Worm (Caenorhabditis elegans) whole organism, L4 larva: ENCODE results near the gene K08H2.7.

Experiments
- F10B5.3 ChIP-seq: sonication (generic microtip); optimal IDR thresholded peaks from 2 replicates; lab custom pipeline; 2016; ENCODE audit warnings: mild to moderate bottlenecking, missing genetic modification characterization, missing compliant biosample characterization
- F26F4.8 ChIP-seq: fragments of 200-800 bp; sonication (Bioruptor generic); conservative IDR thresholded peaks from 2 replicates; pipeline ENCODE4 v1.3.6; 2022; ENCODE audit warnings: missing genetic modification characterization, missing compliant biosample characterization
- F37D6.2 ChIP-seq: sonication (generic microtip); optimal IDR thresholded peaks from 2 replicates; lab custom pipeline; 2016; ENCODE audit warnings: mild to moderate bottlenecking, missing genetic modification characterization, missing compliant biosample characterization
- R02D3.7 ChIP-seq: fragments of 150-350 bp; sonication (generic microtip); optimal IDR thresholded peaks from 3 replicates; lab custom pipeline; 2014; ENCODE audit warnings: missing biosample characterization, missing genetic modification characterization
- T26A8.4 ChIP-seq: fragments of 200-800 bp; sonication (Bioruptor generic); IDR thresholded peaks from 2 replicates; pipeline ENCODE4 v1.3.6; 2022; ENCODE audit warnings: missing genetic modification characterization, missing compliant biosample characterization
- Y48G9A.11 ChIP-seq: fragments of 200-800 bp; sonication (Bioruptor generic); IDR thresholded peaks from 2 replicates; pipeline ENCODE4 v1.3.6; 2022; ENCODE audit warnings: missing genetic modification reagents, missing genetic modification characterization, missing compliant biosample characterization
- aha-1 ChIP-seq: fragments of 150-350 bp; peaks from one replicate; lab custom pipeline; 2014; ENCODE audit warnings: missing biosample characterization, missing genetic modification characterization
- ama-1 ChIP-seq: fragments of 150-350 bp; optimal IDR thresholded peaks from 2 replicates; lab custom pipeline; 2014; ENCODE audit warnings: inconsistent platforms, mixed read lengths
- attf-4 ChIP-seq: sonication (generic microtip); optimal IDR thresholded peaks from 3 replicates; lab custom pipeline; 2017; ENCODE audit warnings: missing biosample characterization, missing genetic modification characterization
- ceh-20 ChIP-seq: fragments of 200-800 bp; sonication (Bioruptor generic); IDR thresholded peaks from 2 replicates; pipeline ENCODE4 v1.3.6; 2022; ENCODE audit warnings: missing genetic modification reagents, missing genetic modification characterization, missing compliant biosample characterization
- ceh-32 ChIP-seq: sonication (generic microtip); optimal IDR thresholded peaks from 2 replicates; lab custom pipeline; 2016; ENCODE audit warnings: mild to moderate bottlenecking, missing genetic modification characterization, missing compliant biosample characterization; ENCODE audit not compliant: poor library complexity
- ceh-82 ChIP-seq: sonication (generic microtip); optimal IDR thresholded peaks from 2 replicates; lab custom pipeline; 2017; ENCODE audit warnings: missing biosample characterization, missing genetic modification characterization
- ces-1 ChIP-seq: fragments of 150-350 bp; sonication (generic microtip); optimal IDR thresholded peaks from 4 replicates; lab custom pipeline; 2014; ENCODE audit warnings: missing biosample characterization, missing genetic modification reagents, missing genetic modification characterization
- daf-16 ChIP-seq, 3 experiments: sonication (generic microtip); optimal IDR thresholded peaks; 2 replicates each; lab custom pipeline; 2016 to 2017; ENCODE audit warnings: missing genetic modification characterization in 3 of 3, missing genetic modification reagents in 3 of 3, mild to moderate bottlenecking in 2 of 3, missing compliant biosample characterization in 2 of 3, missing biosample characterization in 1 of 3, moderate library complexity in 1 of 3
- daf-8 ChIP-seq: fragments of 200-800 bp; sonication (Bioruptor generic); IDR thresholded peaks from 2 replicates; pipeline ENCODE4 v1.3.6; 2022; ENCODE audit warnings: missing genetic modification characterization, missing compliant biosample characterization
- dmd-9 ChIP-seq: fragments of 200-800 bp; sonication (Bioruptor generic); IDR thresholded peaks from 2 replicates; pipeline ENCODE4 v1.3.6; 2022; ENCODE audit warnings: missing genetic modification reagents, missing genetic modification characterization, missing compliant biosample characterization
- dve-1 ChIP-seq: sonication (generic microtip); optimal IDR thresholded peaks from 2 replicates; lab custom pipeline; 2017; ENCODE audit warnings: antibody characterized with exemption, mild to moderate bottlenecking, missing genetic modification characterization, missing compliant biosample characterization; ENCODE audit not compliant: insufficient read depth
- egl-27 ChIP-seq: sonication (generic microtip); optimal IDR thresholded peaks from 3 replicates; lab custom pipeline; 2017; ENCODE audit warnings: missing biosample characterization, missing genetic modification reagents, missing genetic modification characterization
- hif-1 ChIP-seq, 2 experiments: sonication (generic microtip); optimal IDR thresholded peaks; 2 replicates each; lab custom pipeline; 2016 to 2017; ENCODE audit warnings: missing compliant biosample characterization in 2 of 2, missing genetic modification characterization in 2 of 2, missing genetic modification reagents in 2 of 2, missing genotype in 2 of 2, mild to moderate bottlenecking in 1 of 2
- lin-13 ChIP-seq: fragments of 150-350 bp; optimal IDR thresholded peaks from 2 replicates; lab custom pipeline; 2014; ENCODE audit warnings: missing biosample characterization, missing genetic modification reagents, missing genetic modification characterization
- lin-38 ChIP-seq: fragments of 200-800 bp; sonication (Bioruptor generic); IDR thresholded peaks from 2 replicates; pipeline ENCODE4 v1.3.6; 2022; ENCODE audit warnings: missing genetic modification reagents, missing genetic modification characterization, missing compliant biosample characterization
- lin-39 ChIP-seq: fragments of 150-350 bp; optimal IDR thresholded peaks from 2 replicates; lab custom pipeline; 2014; ENCODE audit warnings: missing biosample characterization, missing genetic modification reagents, missing genetic modification characterization
- lir-3 ChIP-seq: sonication (generic microtip); optimal IDR thresholded peaks from 2 replicates; lab custom pipeline; 2016; ENCODE audit warnings: mild to moderate bottlenecking, missing genetic modification characterization, missing compliant biosample characterization
- lsy-2 ChIP-seq, 2 experiments: fragments of 150-350 bp in 1 of 2; sonication (generic microtip) in 1 of 2; optimal IDR thresholded peaks; 2 replicates each; lab custom pipeline; 2014 to 2017; ENCODE audit warnings: missing biosample characterization in 2 of 2, missing genetic modification characterization in 2 of 2
- madf-5 ChIP-seq, 2 experiments: fragments of 200-800 bp; sonication (Bioruptor generic); IDR thresholded peaks; 2 replicates each; pipeline ENCODE4 v1.3.6; 2022; ENCODE audit warnings: missing compliant biosample characterization in 2 of 2, missing genetic modification characterization in 2 of 2
- madf-9 ChIP-seq: fragments of 200-800 bp; sonication (Bioruptor generic); conservative IDR thresholded peaks from 2 replicates; pipeline ENCODE4 v1.3.6; 2022; ENCODE audit warnings: missing genetic modification reagents, missing genetic modification characterization, missing compliant biosample characterization
- mep-1 ChIP-seq: fragments of 150-350 bp; sonication (generic microtip); optimal IDR thresholded peaks from 3 replicates; lab custom pipeline; 2014; ENCODE audit warnings: missing biosample characterization, missing genetic modification characterization
- mes-2 ChIP-seq: sonication (generic microtip); optimal IDR thresholded peaks from 2 replicates; lab custom pipeline; 2016; ENCODE audit warnings: missing genotype, mild to moderate bottlenecking, missing genetic modification characterization, missing compliant biosample characterization; ENCODE audit not compliant: poor library complexity, severe bottlenecking
- mxl-2 ChIP-seq: fragments of 200-800 bp; sonication (Bioruptor generic); conservative IDR thresholded peaks from 2 replicates; pipeline ENCODE4 v1.3.6; 2022; ENCODE audit warnings: missing genetic modification reagents, missing genetic modification characterization, missing compliant biosample characterization
- mxl-3 ChIP-seq: fragments of 200-800 bp; sonication (Bioruptor generic); optimal IDR thresholded peaks from 2 replicates; lab custom pipeline; 2018; ENCODE audit warnings: mild to moderate bottlenecking, missing genetic modification characterization, missing compliant biosample characterization
- nhr-10 ChIP-seq: fragments of 150-350 bp; optimal IDR thresholded peaks from 2 replicates; lab custom pipeline; 2014; ENCODE audit warnings: missing biosample characterization, missing genetic modification characterization
- nhr-102 ChIP-seq: sonication (generic microtip); optimal IDR thresholded peaks from 2 replicates; lab custom pipeline; 2016; ENCODE audit warnings: mild to moderate bottlenecking, missing genetic modification characterization, moderate library complexity, missing compliant biosample characterization
- nhr-28 ChIP-seq: fragments of 150-350 bp; optimal IDR thresholded peaks from 2 replicates; lab custom pipeline; 2014; ENCODE audit warnings: missing biosample characterization, missing genetic modification characterization
- nhr-41 ChIP-seq: fragments of 200-800 bp; sonication (Bioruptor generic); IDR thresholded peaks from 2 replicates; pipeline ENCODE4 v1.3.6; 2022; ENCODE audit warnings: missing genetic modification reagents, missing genetic modification characterization, missing compliant biosample characterization
- nhr-48 ChIP-seq: sonication (generic microtip); optimal IDR thresholded peaks from 2 replicates; lab custom pipeline; 2016; ENCODE audit warnings: mild to moderate bottlenecking, missing genetic modification characterization, missing compliant biosample characterization
- pha-4 ChIP-seq, 2 experiments: fragments of 150-350 bp in 1 of 2; fragments of 200-800 bp in 1 of 2; sonication (Bioruptor generic) in 1 of 2; IDR thresholded peaks in 1 of 2; optimal IDR thresholded peaks in 1 of 2; 2 replicates each; pipeline versions ENCODE4 v1.3.6 to Lab custom; 2014 to 2022; ENCODE audit warnings: missing genetic modification characterization in 2 of 2, missing genetic modification reagents in 2 of 2, missing biosample characterization in 1 of 2, missing compliant biosample characterization in 1 of 2
- php-3 ChIP-seq: fragments of 200-800 bp; sonication (Bioruptor generic); IDR thresholded peaks from 2 replicates; pipeline ENCODE4 v1.3.6; 2022; ENCODE audit warnings: missing genetic modification reagents, missing genetic modification characterization, missing compliant biosample characterization
- rbr-2 ChIP-seq: sonication (generic microtip); optimal IDR thresholded peaks from 2 replicates; lab custom pipeline; 2016; ENCODE audit warnings: missing genotype, missing genetic modification characterization, missing compliant biosample characterization
- sdz-12 ChIP-seq: fragments of 200-800 bp; sonication (Bioruptor generic); optimal IDR thresholded peaks from 2 replicates; lab custom pipeline; 2018; ENCODE audit warnings: mild to moderate bottlenecking, missing genetic modification characterization, missing compliant biosample characterization
- skn-1 ChIP-seq: fragments of 150-350 bp; optimal IDR thresholded peaks from 2 replicates; lab custom pipeline; 2014; ENCODE audit warnings: missing biosample characterization, missing genetic modification characterization
- snpc-1.2 ChIP-seq: fragments of 200-800 bp; sonication (Bioruptor generic); IDR thresholded peaks from 2 replicates; pipeline ENCODE4 v1.3.6; 2022; ENCODE audit warnings: missing genetic modification reagents, missing genetic modification characterization, missing compliant biosample characterization
- spr-1 ChIP-seq: sonication (generic microtip); optimal IDR thresholded peaks from 2 replicates; lab custom pipeline; 2016; ENCODE audit warnings: mild to moderate bottlenecking, missing genetic modification characterization, missing compliant biosample characterization
- tra-1 ChIP-seq: fragments of 200-800 bp; sonication (Bioruptor generic); IDR thresholded peaks from 2 replicates; pipeline ENCODE4 v1.3.6; 2022; ENCODE audit warnings: missing genetic modification reagents, missing genetic modification characterization, missing compliant biosample characterization
- unc-39 ChIP-seq: sonication (generic microtip); optimal IDR thresholded peaks from 2 replicates; lab custom pipeline; 2017; ENCODE audit warnings: missing biosample characterization, missing genetic modification characterization
- unc-62 ChIP-seq, 3 experiments: fragments of 150-350 bp in 1 of 3; sonication (generic microtip); optimal IDR thresholded peaks in 2 of 3; peaks in 1 of 3; 1 replicate in 1 of 3; 2 replicates in 2 of 3; lab custom pipeline; 2014 to 2017; ENCODE audit warnings: missing biosample characterization in 3 of 3, missing genetic modification characterization in 3 of 3, missing genetic modification reagents in 3 of 3, missing genotype in 1 of 3
- vab-7 ChIP-seq: fragments of 200-800 bp; sonication (Bioruptor generic); IDR thresholded peaks from 2 replicates; pipeline ENCODE4 v1.3.6; 2022; ENCODE audit warnings: missing genetic modification reagents, missing genetic modification characterization, missing compliant biosample characterization
- zag-1 ChIP-seq: fragments of 150-350 bp; optimal IDR thresholded peaks from 2 replicates; lab custom pipeline; 2014; ENCODE audit warnings: missing biosample characterization, missing genetic modification characterization
- zfp-3 ChIP-seq: fragments of 200-800 bp; sonication (Bioruptor generic); conservative IDR thresholded peaks from 2 replicates; pipeline ENCODE4 v1.3.6; 2022; ENCODE audit warnings: missing genetic modification reagents, missing genetic modification characterization, missing compliant biosample characterization
- ztf-11 ChIP-seq: fragments of 150-350 bp; optimal IDR thresholded peaks from 2 replicates; lab custom pipeline; 2014; ENCODE audit warnings: missing biosample characterization, missing genetic modification characterization
- ztf-7 ChIP-seq: fragments of 150-350 bp; optimal IDR thresholded peaks from 2 replicates; lab custom pipeline; 2014; ENCODE audit warnings: missing biosample characterization, missing genetic modification characterization

K08H2.7 gene

ce11 chrX:13257577-13257976 lies 9.3 kb upstream of the K08H2.7 start, which contains the start of gene K08H2.10:
Gene K08H2.10 (plus strand): TSS chrX:13257806.
- TF ChIP-seq lin-38 (no peak), lsy-2 (tag; optimal IDR thresholded peaks at IDR 0.05; lab: Kevin White, UChicago) (no peak), ces-1 (GFP tag; lab: Kevin White, UChicago) (no peak), php-3 (GFP tag; lab: Robert Waterston, UW) (peak; percentile 100), R02D3.7 (no peak), attf-4 (no peak), dmd-9 (GFP tag; lab: Robert Waterston, UW) (no peak), nhr-102 (tag; lab: Kevin White, UChicago) (no peak), ceh-20 (peak; percentile 72; the same call in 1 of the 2 replicates), ztf-11 (tag; lab: Kevin White, UChicago) (no peak), hif-1 (tag; optimal IDR thresholded peaks at IDR 0.05; lab: Kevin White, UChicago) (no peak), ztf-7 (tag; lab: Kevin White, UChicago) (no peak), lin-39 (tag; lab: Kevin White, UChicago) (no peak), mxl-2 (GFP tag; lab: Robert Waterston, UW) (no peak), aha-1 (no peak), lin-13 (GFP tag; lab: Kevin White, UChicago) (no peak), zag-1 (no peak), nhr-41 (GFP tag; lab: Robert Waterston, UW) (peak; percentile 44; the same call in 1 of the 2 replicates), sdz-12 (GFP tag; lab: Kevin White, UChicago) (no peak), T26A8.4 (GFP tag; lab: Robert Waterston, UW) (no peak), unc-39 (tag; lab: Kevin White, UChicago) (no peak), snpc-1.2 (GFP tag; lab: Robert Waterston, UW) (no peak), mes-2 (tag; lab: Kevin White, UChicago) (no peak), ama-1 (no peak), dve-1 (tag; lab: Kevin White, UChicago) (peak; percentile 55), Y48G9A.11 (GFP tag; lab: Robert Waterston, UW) (no peak), rbr-2 (tag; lab: Kevin White, UChicago) (no peak), F10B5.3 (no peak), daf-16 (GFP tag; optimal IDR thresholded peaks at IDR 0.05; lab: Kevin White, UChicago) (peak in 1 of 2 experiments; percentile 28), daf-16 (tag; optimal IDR thresholded peaks at IDR 0.05; lab: Kevin White, UChicago) (peak; percentile 39), zfp-3 (GFP tag; lab: Robert Waterston, UW) (no peak), mxl-3 (no peak), tra-1 (GFP tag; lab: Robert Waterston, UW) (peak; percentile 98), ceh-32 (no peak), pha-4 (GFP tag; IDR thresholded peaks at IDR 0.05; lab: Robert Waterston, UW) (no peak), pha-4 (tag; optimal IDR thresholded peaks at IDR 0.05; lab: Kevin White, UChicago) (no peak), nhr-48 (tag; lab: Kevin White, UChicago) (peak; percentile 7), nhr-28 (tag; lab: Kevin White, UChicago) (peak; percentile 66), madf-5 (GFP tag; IDR thresholded peaks at IDR 0.05; lab: Robert Waterston, UW) (no peak), mep-1 (tag; lab: Kevin White, UChicago) (no peak), spr-1 (tag; lab: Kevin White, UChicago) (no peak), unc-62 (GFP tag; optimal IDR thresholded peaks at IDR 0.05 in 1 of 2; lab: Kevin White, UChicago) (peak in 1 of 2 experiments; percentile 82), unc-62 (tag; optimal IDR thresholded peaks at IDR 0.05; lab: Kevin White, UChicago) (no peak), daf-8 (GFP tag; lab: Robert Waterston, UW) (no peak), nhr-10 (tag; lab: Kevin White, UChicago) (no peak), F37D6.2 (tag; lab: Kevin White, UChicago) (no peak), F26F4.8 (no peak), skn-1 (tag; lab: Kevin White, UChicago) (no peak), egl-27 (tag; lab: Kevin White, UChicago) (no peak), lir-3 (no peak), vab-7 (GFP tag; lab: Robert Waterston, UW) (no peak), ceh-82 (tag; lab: Kevin White, UChicago) (no peak), madf-9 (GFP tag; lab: Robert Waterston, UW) (no peak)
